Worm (Caenorhabditis elegans) whole organism, early embryonic: ENCODE results near the gene tyr-2.

Source experiments
- B0310.2 ChIP-seq: sonication (generic microtip); optimal IDR thresholded peaks from 2 replicates; lab custom pipeline; 2016; ENCODE audit warnings: mild to moderate bottlenecking, missing genetic modification characterization, missing compliant biosample characterization
- ama-1 ChIP-seq: fragments of 150-350 bp; optimal IDR thresholded peaks from 2 replicates; lab custom pipeline; 2014
- tbx-11 ChIP-seq: fragments of 200-800 bp; sonication (Bioruptor generic); IDR thresholded peaks from 2 replicates; pipeline ENCODE4 v1.3.6; 2022; ENCODE audit warnings: missing genetic modification characterization, missing compliant biosample characterization
- tra-4 ChIP-seq: sonication (generic microtip); optimal IDR thresholded peaks from 2 replicates; lab custom pipeline; 2017; ENCODE audit warnings: missing genetic modification characterization, missing compliant biosample characterization

ce11 chrIII:13721944-13722343, 22.1 kb upstream of the tyr-2 start:
- no peak for TF ChIP-seq tra-4
- no peak for TF ChIP-seq ama-1 (lab: Kevin White, UChicago)
- TF ChIP-seq tbx-11 = no peak
- TF ChIP-seq B0310.2 (tag; lab: Kevin White, UChicago) = no peak
